Worm (Caenorhabditis elegans): ENCODE results near the gene F11G11.13.

DNA sequence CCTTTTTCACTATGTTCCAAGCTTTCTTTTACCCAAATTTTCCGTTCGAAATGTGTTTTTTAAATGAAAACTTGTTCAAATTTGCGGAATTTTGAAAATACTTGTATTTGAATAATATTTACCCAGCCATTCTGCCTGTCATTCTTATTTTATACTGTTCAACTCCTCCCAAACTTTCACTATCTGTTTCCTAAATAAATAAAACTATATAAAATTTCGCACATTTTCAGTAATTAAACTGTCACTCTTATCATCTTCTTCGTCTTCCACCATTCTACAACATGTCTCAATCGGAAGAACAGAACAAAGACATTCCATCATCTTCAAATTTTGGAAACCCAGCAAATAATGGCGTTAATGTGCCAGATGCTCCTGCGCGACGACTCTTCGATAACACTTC lies 28.8 kb upstream of the F11G11.13 start, which contains the start of gene btbd-10:
- TF ChIP-seq elt-3 (tag; optimal IDR thresholded peaks at IDR 0.05) = no peak
- no peak for TF ChIP-seq nhr-76 (tag; optimal IDR thresholded peaks at IDR 0.05)
- no peak for TF ChIP-seq unc-62 (GFP tag; optimal IDR thresholded peaks at IDR 0.05)
- no peak for TF ChIP-seq pha-4 (tag; optimal IDR thresholded peaks at IDR 0.05)
- no peak for TF ChIP-seq ces-1 (GFP tag; optimal IDR thresholded peaks at IDR 0.05)
- TF ChIP-seq mls-2 (tag; optimal IDR thresholded peaks at IDR 0.05) = no peak
- no peak for TF ChIP-seq snpc-4 (tag; optimal IDR thresholded peaks at IDR 0.05)
- no peak for TF ChIP-seq drap-1 (GFP tag; optimal IDR thresholded peaks at IDR 0.05)
- no peak for TF ChIP-seq elt-1 (tag; optimal IDR thresholded peaks at IDR 0.05; ENCODE audit: borderline replicate concordance, insufficient read depth)
